Fruit fly (Drosophila melanogaster) whole organism, embryonic: Measurements from ENCODE around the gene Cpsf5.

Experiments used
- CG10565 ChIP-seq: fragments of 200-800 bp; sonication (Bioruptor generic); optimal IDR thresholded peaks from 3 replicates; lab custom pipeline; 2016; ENCODE audit warnings: missing biosample characterization, mild to moderate bottlenecking, missing genetic modification characterization
- CG11093 ChIP-seq: fragments of 200-800 bp; sonication (Bioruptor generic); IDR thresholded peaks from 3 replicates; pipeline ENCODE4 v1.3.6; 2022; ENCODE audit warnings: missing biosample characterization, missing genetic modification characterization
- CG11247 ChIP-seq: fragments of 200-800 bp; sonication (Bioruptor generic); IDR thresholded peaks from 2 replicates; pipeline ENCODE4 v1.3.6; 2022; ENCODE audit warnings: missing biosample characterization, missing genetic modification characterization
- CG11456 ChIP-seq: fragments of 200-800 bp; sonication (Bioruptor generic); IDR thresholded peaks from 3 replicates; pipeline ENCODE4 v1.3.6; 2022; ENCODE audit warnings: missing biosample characterization, missing genetic modification characterization
- CG12391 ChIP-seq: fragments of 200-800 bp; sonication (Bioruptor generic); optimal IDR thresholded peaks from 3 replicates; lab custom pipeline; 2018; ENCODE audit warnings: missing biosample characterization, mild to moderate bottlenecking, missing genetic modification characterization, moderate library complexity
- CG14965 ChIP-seq: fragments of 200-800 bp; sonication (Bioruptor generic); optimal IDR thresholded peaks from 2 replicates; lab custom pipeline; 2016; ENCODE audit warnings: missing biosample characterization, missing genetic modification characterization, borderline replicate concordance
- CG15696 ChIP-seq: fragments of 200-800 bp; sonication (Bioruptor generic); optimal IDR thresholded peaks from 2 replicates; lab custom pipeline; 2019; ENCODE audit warnings: missing biosample characterization, mild to moderate bottlenecking, missing genetic modification characterization, moderate library complexity
- CG16863 ChIP-seq: fragments of 200-800 bp; sonication (Bioruptor generic); optimal IDR thresholded peaks from 3 replicates; lab custom pipeline; 2016; ENCODE audit warnings: missing biosample characterization, missing genetic modification characterization
- CG18011 ChIP-seq: fragments of 200-800 bp; sonication (Bioruptor generic); optimal IDR thresholded peaks from 2 replicates; lab custom pipeline; 2017; ENCODE audit warnings: missing biosample characterization, missing genetic modification characterization, mild to moderate bottlenecking, moderate library complexity, missing genotype
- CG2712 ChIP-seq: fragments of 200-800 bp; optimal IDR thresholded peaks from 3 replicates; lab custom pipeline; 2019; ENCODE audit warnings: missing biosample characterization, mild to moderate bottlenecking, missing genetic modification characterization, moderate library complexity
- CG31224 ChIP-seq: fragments of 200-800 bp; sonication (Bioruptor generic); IDR thresholded peaks from 2 replicates; pipeline ENCODE4 v1.3.6; 2022; ENCODE audit warnings: missing biosample characterization, missing genetic modification characterization
- CG32532 ChIP-seq: fragments of 200-800 bp; sonication (Bioruptor generic); IDR thresholded peaks from 2 replicates; pipeline ENCODE4 v1.3.6; 2022; ENCODE audit warnings: missing biosample characterization, missing genetic modification characterization
- CG3726 ChIP-seq: fragments of 200-800 bp; sonication (Bioruptor generic); IDR thresholded peaks from 3 replicates; pipeline ENCODE4, ENCODE4 v1.3.6; 2022; ENCODE audit warnings: missing biosample characterization, missing genetic modification characterization
- CG3995 ChIP-seq: fragments of 200-800 bp; sonication (Bioruptor generic); optimal IDR thresholded peaks from 3 replicates; lab custom pipeline; 2016; ENCODE audit warnings: missing biosample characterization, missing genetic modification characterization
- CG42726 ChIP-seq: fragments of 200-800 bp; sonication (Bioruptor generic); IDR thresholded peaks from 2 replicates; pipeline ENCODE4 v1.3.6; 2022; ENCODE audit warnings: missing biosample characterization, missing genetic modification characterization; ENCODE audit not compliant: partially characterized antibody
- CG4854 ChIP-seq: fragments of 200-800 bp; sonication (Bioruptor generic); optimal IDR thresholded peaks from 2 replicates; lab custom pipeline; 2016; ENCODE audit warnings: missing biosample characterization, missing genetic modification characterization, inconsistent platforms
- CG7357 ChIP-seq: fragments of 200-800 bp; sonication (Bioruptor generic); IDR thresholded peaks from 3 replicates; pipeline ENCODE4 v1.3.6; 2022; ENCODE audit warnings: missing biosample characterization, missing genetic modification characterization
- CG9727 ChIP-seq: fragments of 200-800 bp; sonication (Bioruptor generic); optimal IDR thresholded peaks from 3 replicates; lab custom pipeline; 2017; ENCODE audit warnings: missing biosample characterization, mild to moderate bottlenecking, missing genetic modification characterization
- CoRest ChIP-seq: fragments of 200-800 bp; sonication (Bioruptor generic); optimal IDR thresholded peaks from 3 replicates; lab custom pipeline; 2018; ENCODE audit warnings: missing biosample characterization, mild to moderate bottlenecking, missing genetic modification characterization, moderate library complexity
- Dll ChIP-seq: fragments of 200-800 bp; sonication (Bioruptor generic); IDR thresholded peaks from 4 replicates; pipeline ENCODE4 v1.3.6; 2022; ENCODE audit warnings: missing biosample characterization, missing genetic modification characterization; ENCODE audit not compliant: partially characterized antibody
- Eip74EF ChIP-seq, 2 experiments: fragments of 200-800 bp in 1 of 2; fragments of >200 bp in 1 of 2; sonication (Bioruptor generic) in 1 of 2; optimal IDR thresholded peaks; 2 replicates each; lab custom pipeline; 2017 to 2019; ENCODE audit warnings: missing biosample characterization in 2 of 2, missing genetic modification characterization in 2 of 2, mild to moderate bottlenecking in 1 of 2, moderate library complexity in 1 of 2
- Meics ChIP-seq: fragments of 200-800 bp; sonication (Bioruptor generic); optimal IDR thresholded peaks from 2 replicates; lab custom pipeline; 2017; ENCODE audit warnings: missing biosample characterization, mild to moderate bottlenecking, missing genetic modification characterization
- Sox102F ChIP-seq: fragments of 200-800 bp; sonication (Bioruptor generic); optimal IDR thresholded peaks from 2 replicates; lab custom pipeline; 2018; ENCODE audit warnings: missing biosample characterization, mild to moderate bottlenecking, missing genetic modification characterization, moderate library complexity
- Usf ChIP-seq: fragments of 200-800 bp; sonication (Bioruptor generic); optimal IDR thresholded peaks from 2 replicates; lab custom pipeline; 2017; ENCODE audit warnings: missing genotype, missing biosample characterization, missing genetic modification characterization
- al ChIP-seq: fragments of 200-800 bp; sonication (Bioruptor generic); IDR thresholded peaks from 2 replicates; pipeline ENCODE4 v1.3.6; 2022; ENCODE audit warnings: missing biosample characterization, missing genetic modification characterization
- aop ChIP-seq: fragments of 200-800 bp; sonication (Bioruptor generic); IDR thresholded peaks from 2 replicates; pipeline ENCODE4 v1.3.6; 2022; ENCODE audit warnings: missing biosample characterization, missing genetic modification characterization
- ash1 ChIP-seq: fragments of 200-800 bp; sonication (Bioruptor generic); optimal IDR thresholded peaks from 2 replicates; lab custom pipeline; 2018; ENCODE audit warnings: missing biosample characterization, mild to moderate bottlenecking, missing genetic modification characterization
- caup ChIP-seq: fragments of 200-800 bp; sonication (Bioruptor generic); optimal IDR thresholded peaks from 3 replicates; lab custom pipeline; 2017; ENCODE audit warnings: missing biosample characterization, mild to moderate bottlenecking, missing genetic modification characterization, moderate library complexity; ENCODE audit not compliant: severe bottlenecking
- chn ChIP-seq: fragments of 200-800 bp; sonication (Bioruptor generic); optimal IDR thresholded peaks from 2 replicates; lab custom pipeline; 2016; ENCODE audit warnings: missing biosample characterization, missing genetic modification characterization
- dmrt11E ChIP-seq: fragments of 200-800 bp; sonication (Bioruptor generic); optimal IDR thresholded peaks from 3 replicates; lab custom pipeline; 2018; ENCODE audit warnings: missing biosample characterization, mild to moderate bottlenecking, missing genetic modification characterization, moderate library complexity
- dpn ChIP-seq, 2 experiments: fragments of 200-800 bp; sonication (Bioruptor generic); optimal IDR thresholded peaks; 3 replicates each; lab custom pipeline; 2016; ENCODE audit warnings: missing biosample characterization in 2 of 2, missing genetic modification characterization in 2 of 2
- ems ChIP-seq: fragments of 200-800 bp; sonication (Bioruptor generic); optimal IDR thresholded peaks from 3 replicates; lab custom pipeline; 2016; ENCODE audit warnings: missing biosample characterization, missing genetic modification characterization
- ftz-f1 ChIP-seq: fragments of 200-800 bp; sonication (Bioruptor generic); optimal IDR thresholded peaks from 2 replicates; lab custom pipeline; 2016; ENCODE audit warnings: missing biosample characterization, missing genetic modification characterization
- fu2 ChIP-seq: fragments of 200-800 bp; sonication (Bioruptor generic); optimal IDR thresholded peaks from 2 replicates; lab custom pipeline; 2016; ENCODE audit warnings: missing biosample characterization, missing genetic modification characterization
- gcm2 ChIP-seq: fragments of 200-800 bp; sonication (Bioruptor generic); optimal IDR thresholded peaks from 2 replicates; lab custom pipeline; 2016; ENCODE audit warnings: missing biosample characterization, missing genetic modification characterization
- gfzf ChIP-seq: fragments of 200-800 bp; sonication (Bioruptor generic); optimal IDR thresholded peaks from 2 replicates; lab custom pipeline; 2016; ENCODE audit warnings: missing biosample characterization, mild to moderate bottlenecking, missing genetic modification characterization, moderate library complexity
- ind ChIP-seq: fragments of 200-800 bp; sonication (Bioruptor generic); optimal IDR thresholded peaks from 3 replicates; lab custom pipeline; 2016; ENCODE audit warnings: missing biosample characterization, missing genetic modification characterization
- kay ChIP-seq: fragments of 200-800 bp; sonication (Bioruptor generic); optimal IDR thresholded peaks from 2 replicates; lab custom pipeline; 2016; ENCODE audit warnings: missing biosample characterization, missing genetic modification characterization
- org-1 ChIP-seq: fragments of 200-800 bp; sonication (Bioruptor generic); optimal IDR thresholded peaks from 2 replicates; lab custom pipeline; 2017; ENCODE audit warnings: missing biosample characterization, missing genetic modification characterization
- pb ChIP-seq: fragments of 200-800 bp; sonication (Bioruptor generic); optimal IDR thresholded peaks from 3 replicates; lab custom pipeline; 2016; ENCODE audit warnings: missing biosample characterization, missing genetic modification characterization
- pho ChIP-seq: fragments of 200-800 bp; sonication (Bioruptor generic); optimal IDR thresholded peaks from 2 replicates; lab custom pipeline; 2016; ENCODE audit warnings: missing biosample characterization, missing genetic modification characterization
- psq ChIP-seq: fragments of 200-800 bp; sonication (Bioruptor generic); optimal IDR thresholded peaks from 2 replicates; lab custom pipeline; 2017; ENCODE audit warnings: missing biosample characterization, missing genetic modification characterization
- sim ChIP-seq: fragments of 200-800 bp; sonication (Bioruptor generic); IDR thresholded peaks from 2 replicates; pipeline ENCODE4 v1.3.6; 2022; ENCODE audit warnings: missing biosample characterization, missing genetic modification characterization
- sisA ChIP-seq: fragments of 200-800 bp; sonication (Bioruptor generic); IDR thresholded peaks from 2 replicates; pipeline ENCODE4 v1.3.6; 2022; ENCODE audit warnings: missing biosample characterization, missing genetic modification characterization
- slbo ChIP-seq: fragments of 200-800 bp; sonication (Bioruptor generic); IDR thresholded peaks from 2 replicates; pipeline ENCODE4 v1.3.6; 2022; ENCODE audit warnings: missing biosample characterization, missing genetic modification characterization
- slou ChIP-seq: fragments of 200-800 bp; sonication (Bioruptor generic); optimal IDR thresholded peaks from 3 replicates; lab custom pipeline; 2016; ENCODE audit warnings: missing biosample characterization, missing genetic modification characterization
- sqz ChIP-seq: fragments of 200-800 bp; sonication (Bioruptor generic); optimal IDR thresholded peaks from 3 replicates; lab custom pipeline; 2018; ENCODE audit warnings: missing biosample characterization, mild to moderate bottlenecking, missing genetic modification characterization
- toy ChIP-seq: fragments of 200-800 bp; sonication (Bioruptor generic); IDR thresholded peaks from 2 replicates; pipeline ENCODE4 v1.3.6; 2022; ENCODE audit warnings: missing biosample characterization, missing genetic modification characterization
- unpg ChIP-seq: fragments of 200-800 bp; sonication (Bioruptor generic); optimal IDR thresholded peaks from 3 replicates; lab custom pipeline; 2018; ENCODE audit warnings: missing biosample characterization, mild to moderate bottlenecking, missing genetic modification characterization, moderate library complexity
- zen2 ChIP-seq: fragments of 200-800 bp; sonication (Bioruptor generic); IDR thresholded peaks from 3 replicates; pipeline ENCODE4 v1.3.6; 2022; ENCODE audit warnings: missing biosample characterization, missing genetic modification characterization; ENCODE audit not compliant: partially characterized antibody

The Cpsf5 gene

DNA sequence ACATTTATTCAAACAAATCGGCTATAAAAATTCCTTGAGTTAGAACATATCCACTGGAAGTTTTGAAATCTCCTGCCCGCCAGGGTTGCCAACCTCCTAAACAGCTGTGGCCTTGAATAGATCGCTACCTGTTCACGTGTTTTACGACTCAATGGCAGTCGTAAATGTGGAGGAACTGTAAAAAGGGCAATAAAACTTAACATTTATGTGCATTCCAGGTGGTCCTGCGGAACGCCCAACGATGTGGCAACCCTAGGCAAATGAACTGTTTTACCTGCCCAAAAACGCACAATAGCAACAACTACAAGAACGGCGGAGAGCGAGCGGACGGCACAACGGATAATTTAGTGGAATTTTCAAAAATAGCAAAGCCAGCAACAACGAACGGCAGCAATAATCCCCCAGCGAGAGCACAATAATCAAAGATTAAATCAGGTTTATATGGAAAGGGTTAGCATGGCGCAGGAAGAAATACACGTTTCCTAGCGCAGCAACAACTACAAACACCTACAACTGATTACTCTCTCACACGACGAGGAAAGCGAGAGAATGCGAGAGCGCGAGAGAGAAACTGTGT, 50.9 kb downstream of the Cpsf5 start (continued):
- TF ChIP-seq CG11093 (GFP tag; lab: Robert Waterston, UW) (no peak), CG11247 (0 out of 2 replicates have a peak, but pooled peaks have one; percentile 31), Eip74EF (GFP tag; optimal IDR thresholded peaks at IDR 0.05; lab: Kevin White, UChicago) (no peak), ems (GFP tag; lab: Kevin White, UChicago) (peak; percentile 17), org-1 (GFP tag; lab: Kevin White, UChicago) (no peak), dpn (GFP tag; optimal IDR thresholded peaks at IDR 0.05; lab: Kevin White, UChicago) (peak in 1 of 2 experiments; percentile 27), toy (GFP tag; lab: Robert Waterston, UW) (no peak), zen2 (GFP tag; lab: Robert Waterston, UW) (no peak), Meics (GFP tag; lab: Kevin White, UChicago) (no peak), gfzf (no peak), CoRest (peak; percentile 5), chn (GFP tag; lab: Kevin White, UChicago) (peak; percentile 31), pb (GFP tag; lab: Kevin White, UChicago) (no peak), dmrt11E (peak; percentile 42), CG3726 (no peak), CG15696 (tag; lab: Kevin White, UChicago) (no peak), CG18011 (GFP tag; lab: Kevin White, UChicago) (no peak), sim (GFP tag; lab: Robert Waterston, UW) (no peak), CG10565 (GFP tag; lab: Kevin White, UChicago) (no peak), fu2 (GFP tag; lab: Kevin White, UChicago) (no peak), kay (GFP tag; lab: Kevin White, UChicago) (no peak), CG4854 (GFP tag; lab: Kevin White, UChicago) (no peak), CG12391 (tag; lab: Kevin White, UChicago) (no peak), aop (GFP tag; lab: Robert Waterston, UW) (no peak), CG3995 (GFP tag; lab: Kevin White, UChicago) (no peak), Usf (GFP tag; lab: Kevin White, UChicago) (peak; percentile 8), CG2712 (tag; lab: Kevin White, UChicago) (no peak), al (GFP tag; lab: Robert Waterston, UW) (0 out of 2 replicates have a peak, but pooled peaks have one; percentile 20), slou (no peak), ash1 (no peak), CG14965 (GFP tag; lab: Kevin White, UChicago) (no peak), psq (GFP tag; lab: Kevin White, UChicago) (no peak), sqz (GFP tag; lab: Kevin White, UChicago) (no peak), CG42726 (no peak), CG9727 (GFP tag; lab: Kevin White, UChicago) (no peak), CG11456 (GFP tag; lab: Robert Waterston, UW) (no peak), Sox102F (peak; percentile 54), pho (no peak), CG16863 (GFP tag; lab: Kevin White, UChicago) (no peak), Dll (GFP tag; lab: Robert Waterston, UW) (no peak), sisA (peak; percentile 41), CG7357 (GFP tag; lab: Robert Waterston, UW) (peak; percentile 10; the same call in 1 of the 3 replicates), ftz-f1 (peak; percentile 54), CG31224 (GFP tag; lab: Robert Waterston, UW) (no peak), ind (peak; percentile 49), CG32532 (GFP tag; lab: Robert Waterston, UW) (peak; percentile 62), gcm2 (GFP tag; lab: Kevin White, UChicago) (no peak), slbo (peak; percentile 59), caup (GFP tag; lab: Kevin White, UChicago) (no peak), unpg (GFP tag; lab: Kevin White, UChicago) (peak; percentile 47)
